Worm (Caenorhabditis elegans) whole organism, L4/young adult: Measurements from ENCODE around the gene R05F9.7.

ENCODE experiments used
- W03F9.2 ChIP-seq: fragments of 150-350 bp; optimal IDR thresholded peaks from 2 replicates; lab custom pipeline; 2014; ENCODE audit warnings: missing biosample characterization, missing genetic modification characterization
- him-1 ChIP-seq: sonication (generic microtip); optimal IDR thresholded peaks from 2 replicates; lab custom pipeline; 2016; ENCODE audit warnings: missing genotype, missing genetic modification reagents, missing genetic modification characterization, missing compliant biosample characterization

ce11 chrII:4866045-4866444, 20.0 kb upstream of the R05F9.7 start:
- no peak for TF ChIP-seq him-1 (tag; lab: Kevin White, UChicago)
- no peak for TF ChIP-seq W03F9.2 (tag; lab: Kevin White, UChicago)
